Worm (Caenorhabditis elegans): ENCODE measurements around the gene tbx-38.
A peak's percentile ranks its signal among the peaks of the same experiment; 100 is the strongest.

The tbx-38 gene

ce11 chrIII:11746718-11747117, 39.1 kb downstream of the tbx-38 start, which contains the start of gene mrt-2 (continued):
- peak; percentile 95 for TF ChIP-seq dsc-1 (tag; optimal IDR thresholded peaks at IDR 0.05)
- TF ChIP-seq C16A3.4 (tag; optimal IDR thresholded peaks at IDR 0.05), result peak; percentile 68
- TF ChIP-seq ceh-82 (tag; optimal IDR thresholded peaks at IDR 0.05), result peak; percentile 18 to 68 (median 67)
- peak in 1 of 2 experiments; percentile 58 for TF ChIP-seq mdl-1 (tag; optimal IDR thresholded peaks at IDR 0.05)
- peak; percentile 98 for TF ChIP-seq fkh-4 (tag; optimal IDR thresholded peaks at IDR 0.05; ENCODE audit: borderline replicate concordance)
- TF ChIP-seq skn-1 (tag; optimal IDR thresholded peaks at IDR 0.05), result peak; percentile 78
- no peak for TF ChIP-seq hlh-17 (GFP tag; optimal IDR thresholded peaks at IDR 0.05; ENCODE audit: borderline replicate concordance)
- TF ChIP-seq nhr-90 (tag; optimal IDR thresholded peaks at IDR 0.05; ENCODE audit: poor library complexity), result peak; percentile 97
- peak; percentile 84 for TF ChIP-seq swsn-7 (tag; optimal IDR thresholded peaks at IDR 0.05)
- peak; percentile 48 for TF ChIP-seq fos-1 (tag; optimal IDR thresholded peaks at IDR 0.05)
- TF ChIP-seq aly-2 (tag; optimal IDR thresholded peaks at IDR 0.05), result peak; percentile 47
- peak; percentile 74 for TF ChIP-seq lin-13 (GFP tag; optimal IDR thresholded peaks at IDR 0.05)
- peak; percentile 97 for TF ChIP-seq egl-13 (tag; optimal IDR thresholded peaks at IDR 0.05)
- peak; percentile 37 for TF ChIP-seq snpc-4 (tag; optimal IDR thresholded peaks at IDR 0.05)
- peak; percentile 69 for TF ChIP-seq blmp-1 (tag; optimal IDR thresholded peaks at IDR 0.05)
- TF ChIP-seq tbx-2 (tag; optimal IDR thresholded peaks at IDR 0.05), result peak; percentile 94
- peak; percentile 88 for TF ChIP-seq xbp-1 (tag; optimal IDR thresholded peaks at IDR 0.05)
- TF ChIP-seq aha-1 (tag; optimal IDR thresholded peaks at IDR 0.05), result no peak
- TF ChIP-seq ceh-8 (GFP tag; optimal IDR thresholded peaks at IDR 0.05), result peak; percentile 54
- TF ChIP-seq zag-1 (tag; optimal IDR thresholded peaks at IDR 0.05), result no peak
- no peak for TF ChIP-seq hpl-2 (GFP tag; optimal IDR thresholded peaks at IDR 0.05)
- no peak for TF ChIP-seq ztf-4 (tag; optimal IDR thresholded peaks at IDR 0.05)
- TF ChIP-seq elt-2 (tag; optimal IDR thresholded peaks at IDR 0.05), result peak; percentile 78
- no peak for TF ChIP-seq unc-30 (tag; optimal IDR thresholded peaks at IDR 0.05)
- peak; percentile 93 for TF ChIP-seq sox-4 (tag; optimal IDR thresholded peaks at IDR 0.05)
- peak; percentile 95 for TF ChIP-seq nhr-71 (tag; optimal IDR thresholded peaks at IDR 0.05)
- no peak for TF ChIP-seq ama-1 (optimal IDR thresholded peaks at IDR 0.05)
- TF ChIP-seq unc-98 (GFP tag; IDR thresholded peaks at IDR 0.05), result peak; percentile 90
- TF ChIP-seq Y116A8C.19 (tag; optimal IDR thresholded peaks at IDR 0.05; ENCODE audit: borderline replicate concordance), result peak; percentile 90
- TF ChIP-seq egl-27 (tag; optimal IDR thresholded peaks at IDR 0.05), result no peak
- TF ChIP-seq pax-3 (tag; optimal IDR thresholded peaks at IDR 0.05), result peak; percentile 95
- TF ChIP-seq pqm-1 (tag; optimal IDR thresholded peaks at IDR 0.05), result no peak
- TF ChIP-seq nhr-77 (tag; optimal IDR thresholded peaks at IDR 0.05), result peak; percentile 14
- TF ChIP-seq ceh-63 (GFP tag; optimal IDR thresholded peaks at IDR 0.05), result peak; percentile 6
- peak; percentile 78 for TF ChIP-seq isw-1 (GFP tag; IDR thresholded peaks at IDR 0.05)
- peak; percentile 87 for TF ChIP-seq lin-39 (tag; optimal IDR thresholded peaks at IDR 0.05)
- TF ChIP-seq nhr-47 (tag; optimal IDR thresholded peaks at IDR 0.05), result peak; percentile 95
- TF ChIP-seq F16B12.6 (tag; optimal IDR thresholded peaks at IDR 0.05), result peak; percentile 54
- TF ChIP-seq ets-5 (GFP tag; IDR thresholded peaks at IDR 0.05), result no peak
- TF ChIP-seq snu-23 (GFP tag; optimal IDR thresholded peaks at IDR 0.05), result peak; percentile 89
- no peak for TF ChIP-seq nhr-76 (tag; optimal IDR thresholded peaks at IDR 0.05)

- TF ChIP-seq ztf-11 (tag; optimal IDR thresholded peaks at IDR 0.05) (no peak), Y116A8C.19 (tag; optimal IDR thresholded peaks at IDR 0.05; ENCODE audit: borderline replicate concordance) (no peak), blmp-1 (tag; optimal IDR thresholded peaks at IDR 0.05) (peak; percentile 89), mef-2 (tag; optimal IDR thresholded peaks at IDR 0.05) (no peak), nhr-85 (tag) (peak; percentile 54), lin-14 (GFP tag; optimal IDR thresholded peaks at IDR 0.05) (peak; percentile 38), pax-3 (tag; optimal IDR thresholded peaks at IDR 0.05) (no peak), grh-1 (GFP tag; IDR thresholded peaks at IDR 0.05) (no peak), C04F5.9 (tag; optimal IDR thresholded peaks at IDR 0.05) (no peak)
These were observed 43.7 kb downstream of the tbx-38 start for ce11 chrIII:11742191-11742590.
